Worm (Caenorhabditis elegans): ENCODE results near the gene ctsa-4.1.

The ctsa-4.1 gene

ce11 chrII:6358232-6358631 is 8.6 kb upstream of the ctsa-4.1 start:
- TF ChIP-seq unc-39 (tag; optimal IDR thresholded peaks at IDR 0.05), result no peak
- TF ChIP-seq mdl-1 (tag; optimal IDR thresholded peaks at IDR 0.05), result no peak
- no peak for TF ChIP-seq elt-1 (tag; optimal IDR thresholded peaks at IDR 0.05)
- no peak for TF ChIP-seq nhr-12 (tag; optimal IDR thresholded peaks at IDR 0.05)
- no peak for TF ChIP-seq nhr-77 (tag; optimal IDR thresholded peaks at IDR 0.05)
- no peak for TF ChIP-seq lsy-12 (tag; optimal IDR thresholded peaks at IDR 0.05)
- TF ChIP-seq elt-3 (tag; optimal IDR thresholded peaks at IDR 0.05), result no peak
- TF ChIP-seq jun-1 (tag; optimal IDR thresholded peaks at IDR 0.05), result no peak
- no peak for TF ChIP-seq daf-12 (tag; optimal IDR thresholded peaks at IDR 0.05)
- no peak for TF ChIP-seq fos-1 (tag; optimal IDR thresholded peaks at IDR 0.05)
- TF ChIP-seq nhr-25 (tag; optimal IDR thresholded peaks at IDR 0.05), result no peak
- no peak for TF ChIP-seq eor-1 (tag; optimal IDR thresholded peaks at IDR 0.05)

DNA sequence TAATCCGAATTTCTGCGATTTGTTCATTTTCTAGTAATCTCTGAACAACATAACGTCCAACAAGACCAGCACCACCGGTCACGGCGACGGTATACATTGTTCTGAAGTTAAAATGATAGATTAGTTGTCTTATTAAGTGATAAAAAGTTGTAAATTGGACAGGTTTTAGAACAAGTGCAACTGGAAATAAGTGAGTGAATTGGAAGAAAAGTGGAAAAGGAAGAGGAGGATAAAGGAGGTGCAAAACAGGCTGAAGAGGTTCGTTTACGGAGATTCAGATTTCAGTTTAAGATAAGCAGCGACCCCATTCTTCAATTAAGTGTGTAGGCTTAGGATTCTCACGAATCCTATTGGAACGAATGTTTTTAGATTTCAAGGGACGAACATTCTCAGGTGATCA is 7.9 kb upstream of the ctsa-4.1 start, which contains the start of gene C32D5.12:
Gene C32D5.12, minus strand, starts transcription at position 101 of the 400 bp plus-strand sequence.
- TF ChIP-seq ztf-11 (tag; optimal IDR thresholded peaks at IDR 0.05), result no peak
- TF ChIP-seq daf-12 (tag; optimal IDR thresholded peaks at IDR 0.05), result no peak
- TF ChIP-seq jun-1 (tag; optimal IDR thresholded peaks at IDR 0.05), result no peak
- no peak for TF ChIP-seq lsy-12 (tag; optimal IDR thresholded peaks at IDR 0.05)
- no peak for TF ChIP-seq lin-15B (tag; optimal IDR thresholded peaks at IDR 0.05)
- no peak for TF ChIP-seq pqm-1 (tag; optimal IDR thresholded peaks at IDR 0.05)
- no peak for TF ChIP-seq nhr-77 (tag; optimal IDR thresholded peaks at IDR 0.05)
- no peak for TF ChIP-seq snpc-4 (tag; optimal IDR thresholded peaks at IDR 0.05)
- no peak for TF ChIP-seq nfya-1 (tag; optimal IDR thresholded peaks at IDR 0.05; ENCODE audit: insufficient read depth)
- no peak for TF ChIP-seq nhr-43 (tag; optimal IDR thresholded peaks at IDR 0.05; ENCODE audit: poor library complexity, severe bottlenecking)
- no peak for TF ChIP-seq elt-1 (tag; optimal IDR thresholded peaks at IDR 0.05)
- no peak for TF ChIP-seq R02D3.7 (tag; optimal IDR thresholded peaks at IDR 0.05)
- TF ChIP-seq fos-1 (tag; optimal IDR thresholded peaks at IDR 0.05), result no peak
- no peak for TF ChIP-seq ceh-9 (tag; optimal IDR thresholded peaks at IDR 0.05)
- no peak for TF ChIP-seq ama-1 (optimal IDR thresholded peaks at IDR 0.05)
- no peak for TF ChIP-seq ceh-28 (tag; optimal IDR thresholded peaks at IDR 0.05)
- no peak for TF ChIP-seq fkh-2 (tag; optimal IDR thresholded peaks at IDR 0.05)
- no peak for TF ChIP-seq zag-1 (tag; optimal IDR thresholded peaks at IDR 0.05)

- TF ChIP-seq elt-1 (tag; optimal IDR thresholded peaks at IDR 0.05), result no peak
- no peak for TF ChIP-seq fkh-2 (tag; optimal IDR thresholded peaks at IDR 0.05)
- TF ChIP-seq lin-15B (tag; optimal IDR thresholded peaks at IDR 0.05), result peak; percentile 76
- peak; percentile 56 for TF ChIP-seq hmg-11 (tag; optimal IDR thresholded peaks at IDR 0.05)
- peak; percentile 45 for TF ChIP-seq lin-39 (tag; optimal IDR thresholded peaks at IDR 0.05)
- peak; percentile 85 for TF ChIP-seq pha-4 (tag; optimal IDR thresholded peaks at IDR 0.05)
- TF ChIP-seq ztf-11 (tag; optimal IDR thresholded peaks at IDR 0.05), result no peak
- peak; percentile 21 for TF ChIP-seq ceh-28 (tag; optimal IDR thresholded peaks at IDR 0.05)
- no peak for TF ChIP-seq pqm-1 (tag; optimal IDR thresholded peaks at IDR 0.05)
- no peak for TF ChIP-seq sea-2 (GFP tag; optimal IDR thresholded peaks at IDR 0.05)
- no peak for TF ChIP-seq elt-3 (tag; optimal IDR thresholded peaks at IDR 0.05)
- TF ChIP-seq nhr-77 (tag; optimal IDR thresholded peaks at IDR 0.05), result no peak
- no peak for TF ChIP-seq zag-1 (tag; optimal IDR thresholded peaks at IDR 0.05)
- peak; percentile 43 for TF ChIP-seq lsy-12 (tag; optimal IDR thresholded peaks at IDR 0.05)
- TF ChIP-seq elt-2 (tag; optimal IDR thresholded peaks at IDR 0.05), result peak; percentile 40
- no peak for TF ChIP-seq skn-1 (tag; optimal IDR thresholded peaks at IDR 0.05)
- TF ChIP-seq ZK546.5 (tag; optimal IDR thresholded peaks at IDR 0.05), result no peak
- peak; percentile 78 for TF ChIP-seq snpc-4 (tag; optimal IDR thresholded peaks at IDR 0.05)
- no peak for TF ChIP-seq R02D3.7 (tag; optimal IDR thresholded peaks at IDR 0.05)
- peak; percentile 13 for TF ChIP-seq ama-1 (optimal IDR thresholded peaks at IDR 0.05)
- no peak for TF ChIP-seq aly-2 (tag; optimal IDR thresholded peaks at IDR 0.05)
- TF ChIP-seq mml-1 (tag; optimal IDR thresholded peaks at IDR 0.05), result no peak
- peak; percentile 71 for TF ChIP-seq nhr-23 (tag; optimal IDR thresholded peaks at IDR 0.05)
- no peak for TF ChIP-seq fkh-10 (GFP tag; optimal IDR thresholded peaks at IDR 0.05)
- peak; percentile 73 for TF ChIP-seq nfya-1 (tag; optimal IDR thresholded peaks at IDR 0.05; ENCODE audit: insufficient read depth)
- no peak for TF ChIP-seq ceh-16 (tag; optimal IDR thresholded peaks at IDR 0.05)
- TF ChIP-seq nhr-25 (tag; optimal IDR thresholded peaks at IDR 0.05), result peak; percentile 67
These were observed 6.0 kb upstream of the ctsa-4.1 start, which contains the start of gene K10B2.4 for ce11 chrII:6360822-6361221. Gene K10B2.4 (minus strand): TSS chrII:6360959.

ce11 chrII:6365237-6365815 is 1.5 kb upstream of the ctsa-4.1 start, which contains the start of the genes ani-2 and clec-88:
Gene ani-2 (minus strand): TSS chrII:6365367.
Gene clec-88 (plus strand): TSS chrII:6365722.
- TF ChIP-seq elt-3 (tag; optimal IDR thresholded peaks at IDR 0.05) (no peak), aly-2 (tag; optimal IDR thresholded peaks at IDR 0.05) (no peak), ceh-9 (tag; optimal IDR thresholded peaks at IDR 0.05) (no peak), mml-1 (tag; optimal IDR thresholded peaks at IDR 0.05) (no peak), pha-4 (tag; optimal IDR thresholded peaks at IDR 0.05) (no peak)

Measured in whole organism, L3 larva.